Worm (Caenorhabditis elegans) whole organism, L1 larva: ENCODE results near the gene unc-60.

Experiments used
- C16A3.4 ChIP-seq: fragments of 150-350 bp; optimal IDR thresholded peaks from 2 replicates; lab custom pipeline; 2014; ENCODE audit warnings: missing biosample characterization, missing genetic modification characterization
- ama-1 ChIP-seq: fragments of 150-350 bp; optimal IDR thresholded peaks from 2 replicates; lab custom pipeline; 2014
- ceh-63 ChIP-seq: fragments of 200-800 bp; sonication (Bioruptor generic); optimal IDR thresholded peaks from 2 replicates; lab custom pipeline; 2018; ENCODE audit warnings: mild to moderate bottlenecking, missing genetic modification characterization, missing compliant biosample characterization
- ceh-82 ChIP-seq, 3 experiments: fragments of 150-350 bp in 1 of 3; sonication (generic microtip) in 2 of 3; optimal IDR thresholded peaks; 2 replicates each; lab custom pipeline; 2014 to 2017; ENCODE audit warnings: missing biosample characterization in 3 of 3, missing genetic modification characterization in 3 of 3
- ceh-88 ChIP-seq: fragments of 200-800 bp; sonication (Bioruptor generic); IDR thresholded peaks from 2 replicates; pipeline ENCODE4 v1.3.6; 2022; ENCODE audit warnings: missing genetic modification characterization, missing compliant biosample characterization
- ces-1 ChIP-seq: fragments of 150-350 bp; optimal IDR thresholded peaks from 2 replicates; lab custom pipeline; 2014; ENCODE audit warnings: missing biosample characterization, missing genetic modification reagents, missing genetic modification characterization
- dpl-1 ChIP-seq, 3 experiments: fragments of 150-350 bp in 2 of 3; sonication (generic microtip) in 1 of 3; optimal IDR thresholded peaks; 2 replicates each; lab custom pipeline; 2014 to 2017; ENCODE audit warnings: missing biosample characterization in 3 of 3, missing genetic modification characterization in 3 of 3, missing genetic modification reagents in 3 of 3
- dsc-1 ChIP-seq: sonication (generic microtip); optimal IDR thresholded peaks from 2 replicates; lab custom pipeline; 2016; ENCODE audit warnings: mild to moderate bottlenecking, missing genetic modification characterization, missing compliant biosample characterization
- efl-1 ChIP-seq, 4 experiments: fragments of 150-350 bp; optimal IDR thresholded peaks in 3 of 4; peaks in 1 of 4; 1 replicate in 1 of 4; 2 replicates in 3 of 4; lab custom pipeline; 2014; ENCODE audit warnings: missing biosample characterization in 2 of 4, missing genetic modification characterization in 2 of 4, missing genetic modification reagents in 2 of 4
- efl-3 ChIP-seq: fragments of 200-800 bp; sonication (Bioruptor generic); optimal IDR thresholded peaks from 2 replicates; lab custom pipeline; 2018; ENCODE audit warnings: mild to moderate bottlenecking, missing genetic modification characterization, missing compliant biosample characterization
- egl-27 ChIP-seq, 2 experiments: fragments of 150-350 bp in 1 of 2; sonication (generic microtip); optimal IDR thresholded peaks; 3 replicates each; lab custom pipeline; 2017 to 2018; ENCODE audit warnings: missing biosample characterization in 2 of 2, missing genetic modification characterization in 2 of 2, missing genetic modification reagents in 2 of 2
- elt-2 ChIP-seq: sonication (generic microtip); optimal IDR thresholded peaks from 2 replicates; lab custom pipeline; 2016; ENCODE audit warnings: missing genetic modification characterization, mild to moderate bottlenecking, inconsistent platforms, missing compliant biosample characterization, missing genetic modification reagents
- ets-5 ChIP-seq: fragments of 200-800 bp; sonication (Bioruptor generic); IDR thresholded peaks from 2 replicates; pipeline ENCODE4 v1.3.6; 2022; ENCODE audit warnings: missing genetic modification characterization, missing compliant biosample characterization
- fkh-10 ChIP-seq: sonication (generic microtip); optimal IDR thresholded peaks from 2 replicates; lab custom pipeline; 2017; ENCODE audit warnings: missing biosample characterization, missing genetic modification reagents, missing genetic modification characterization
- hpl-2 ChIP-seq: fragments of 150-350 bp; optimal IDR thresholded peaks from 2 replicates; lab custom pipeline; 2014; ENCODE audit warnings: missing biosample characterization, missing genetic modification reagents, missing genetic modification characterization
- irx-1 ChIP-seq: sonication (generic microtip); optimal IDR thresholded peaks from 2 replicates; lab custom pipeline; 2016; ENCODE audit warnings: missing genetic modification characterization, missing compliant biosample characterization
- jun-1 ChIP-seq: fragments of 150-350 bp; optimal IDR thresholded peaks from 2 replicates; lab custom pipeline; 2014; ENCODE audit warnings: missing biosample characterization, missing genetic modification reagents, missing genetic modification characterization
- lin-35 ChIP-seq, 2 experiments: fragments of 150-350 bp; optimal IDR thresholded peaks; 2 replicates each; lab custom pipeline; 2014; ENCODE audit warnings: missing biosample characterization in 2 of 2, missing genetic modification characterization in 2 of 2, missing genetic modification reagents in 2 of 2
- lir-3 ChIP-seq: sonication (generic microtip); optimal IDR thresholded peaks from 2 replicates; lab custom pipeline; 2016; ENCODE audit warnings: mild to moderate bottlenecking, missing genetic modification characterization, moderate library complexity, missing compliant biosample characterization; ENCODE audit not compliant: poor library complexity
- lsy-2 ChIP-seq, 2 experiments: fragments of 150-350 bp; optimal IDR thresholded peaks; 2 replicates each; lab custom pipeline; 2014; ENCODE audit warnings: missing biosample characterization in 2 of 2, missing genetic modification characterization in 2 of 2
- mdl-1 ChIP-seq, 2 experiments: fragments of 150-350 bp; optimal IDR thresholded peaks; 2 replicates each; lab custom pipeline; 2014 to 2017; ENCODE audit warnings: missing biosample characterization in 2 of 2, missing genetic modification characterization in 2 of 2, inconsistent platforms in 1 of 2
- nhr-11 ChIP-seq: fragments of 150-350 bp; optimal IDR thresholded peaks from 2 replicates; lab custom pipeline; 2014; ENCODE audit warnings: missing biosample characterization, missing genetic modification characterization
- nhr-12 ChIP-seq: sonication (generic microtip); optimal IDR thresholded peaks from 2 replicates; lab custom pipeline; 2017; ENCODE audit warnings: missing biosample characterization, missing genetic modification characterization
- nhr-19 ChIP-seq: fragments of 200-800 bp; sonication (Bioruptor generic); conservative IDR thresholded peaks from 2 replicates; pipeline ENCODE4 v1.3.6; 2022; ENCODE audit warnings: missing genetic modification characterization, missing compliant biosample characterization
- nhr-20 ChIP-seq: sonication (generic microtip); optimal IDR thresholded peaks from 2 replicates; lab custom pipeline; 2016; ENCODE audit warnings: mild to moderate bottlenecking, missing genetic modification characterization, missing compliant biosample characterization
- nhr-47 ChIP-seq: sonication (generic microtip); optimal IDR thresholded peaks from 2 replicates; lab custom pipeline; 2016; ENCODE audit warnings: mild to moderate bottlenecking, missing genetic modification characterization, moderate library complexity, missing compliant biosample characterization
- nhr-71 ChIP-seq: sonication (generic microtip); optimal IDR thresholded peaks from 2 replicates; lab custom pipeline; 2016; ENCODE audit warnings: mild to moderate bottlenecking, missing genetic modification characterization, moderate library complexity, missing compliant biosample characterization
- nhr-77 ChIP-seq: fragments of 150-350 bp; optimal IDR thresholded peaks from 2 replicates; lab custom pipeline; 2014; ENCODE audit warnings: missing biosample characterization, missing genetic modification characterization
- pax-3 ChIP-seq: fragments of 200-800 bp; sonication (Bioruptor generic); optimal IDR thresholded peaks from 2 replicates; lab custom pipeline; 2018; ENCODE audit warnings: mild to moderate bottlenecking, missing genetic modification characterization, moderate library complexity, missing compliant biosample characterization
- rnt-1 ChIP-seq: sonication (generic microtip); optimal IDR thresholded peaks from 2 replicates; lab custom pipeline; 2016; ENCODE audit warnings: mild to moderate bottlenecking, missing genetic modification characterization, moderate library complexity, missing compliant biosample characterization
- skn-1 ChIP-seq: fragments of 150-350 bp; optimal IDR thresholded peaks from 2 replicates; lab custom pipeline; 2014; ENCODE audit warnings: missing biosample characterization, missing genetic modification characterization
- snu-23 ChIP-seq: sonication (generic microtip); optimal IDR thresholded peaks from 2 replicates; lab custom pipeline; 2016; ENCODE audit warnings: missing genetic modification characterization, missing compliant biosample characterization
- swsn-7 ChIP-seq: sonication (generic microtip); optimal IDR thresholded peaks from 2 replicates; lab custom pipeline; 2016; ENCODE audit warnings: missing genetic modification characterization, missing compliant biosample characterization
- tbx-2 ChIP-seq: sonication (generic microtip); optimal IDR thresholded peaks from 2 replicates; lab custom pipeline; 2016; ENCODE audit warnings: missing genetic modification characterization, missing compliant biosample characterization
- tlp-1 ChIP-seq: fragments of 150-350 bp; optimal IDR thresholded peaks from 2 replicates; lab custom pipeline; 2014; ENCODE audit warnings: missing biosample characterization, missing genetic modification characterization
- unc-130 ChIP-seq: fragments of 150-350 bp; optimal IDR thresholded peaks from 2 replicates; lab custom pipeline; 2017; ENCODE audit warnings: missing biosample characterization, missing genetic modification characterization, inconsistent platforms
- unc-30 ChIP-seq: sonication (generic microtip); optimal IDR thresholded peaks from 2 replicates; lab custom pipeline; 2017; ENCODE audit warnings: missing biosample characterization, missing genetic modification characterization
- zag-1 ChIP-seq: fragments of 150-350 bp; optimal IDR thresholded peaks from 2 replicates; lab custom pipeline; 2014; ENCODE audit warnings: missing biosample characterization, missing genetic modification characterization
- ztf-11 ChIP-seq, 2 experiments: sonication (generic microtip); optimal IDR thresholded peaks; 2 replicates each; lab custom pipeline; 2016 to 2017; ENCODE audit warnings: missing genetic modification characterization in 2 of 2, missing biosample characterization in 1 of 2, missing compliant biosample characterization in 1 of 2

unc-60 gene

DNA sequence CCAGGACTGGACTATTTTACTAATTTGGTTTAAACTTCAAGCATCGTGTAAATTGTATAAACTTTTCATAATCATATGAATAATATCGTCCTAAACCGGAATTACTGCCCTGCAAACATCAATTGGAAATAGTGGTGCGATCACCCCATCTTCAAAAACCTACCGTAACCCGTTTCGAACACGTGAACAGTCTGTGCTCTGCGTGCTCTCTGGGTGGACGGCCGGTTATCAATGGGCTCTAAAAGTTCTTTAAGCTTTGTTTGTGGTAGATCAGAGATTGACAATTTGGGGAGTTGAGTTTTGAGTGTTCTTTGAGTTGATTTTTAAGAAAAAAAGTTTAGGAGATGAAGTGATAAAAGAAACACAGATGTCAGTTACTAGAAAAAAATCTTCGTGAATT lies 18.3 kb upstream of the unc-60 start:
- no peak for TF ChIP-seq efl-1 (optimal IDR thresholded peaks at IDR 0.05; lab: Kevin White, UChicago)
- peak in 1 of 2 experiments; percentile 81 for TF ChIP-seq efl-1 (GFP tag; optimal IDR thresholded peaks at IDR 0.05 in 1 of 2; lab: Kevin White, UChicago)
- no peak for TF ChIP-seq lir-3 (tag; lab: Kevin White, UChicago)
- no peak for TF ChIP-seq rnt-1
- TF ChIP-seq lin-35 (GFP tag; optimal IDR thresholded peaks at IDR 0.05; lab: Kevin White, UChicago): peak in 1 of 2 experiments; percentile 16
- TF ChIP-seq dsc-1: no peak
- TF ChIP-seq lsy-2 (tag; optimal IDR thresholded peaks at IDR 0.05; lab: Kevin White, UChicago): peak in 1 of 2 experiments; percentile 54

- no peak for TF ChIP-seq efl-1 (optimal IDR thresholded peaks at IDR 0.05; lab: Kevin White, UChicago)
- TF ChIP-seq efl-1 (GFP tag; optimal IDR thresholded peaks at IDR 0.05 in 1 of 2; lab: Kevin White, UChicago): peak in 1 of 2 experiments; percentile 91
- peak; percentile 79 for TF ChIP-seq elt-2 (tag; lab: Kevin White, UChicago)
- no peak for TF ChIP-seq swsn-7 (tag; lab: Kevin White, UChicago)
- TF ChIP-seq jun-1: peak; percentile 44
- peak; percentile 18 for TF ChIP-seq nhr-20
- TF ChIP-seq lin-35 (GFP tag; optimal IDR thresholded peaks at IDR 0.05; lab: Kevin White, UChicago): peak in 1 of 2 experiments; percentile 12
Measured at ce11 chrV:1459374-1459926, 15.4 kb upstream of the unc-60 start.

DNA sequence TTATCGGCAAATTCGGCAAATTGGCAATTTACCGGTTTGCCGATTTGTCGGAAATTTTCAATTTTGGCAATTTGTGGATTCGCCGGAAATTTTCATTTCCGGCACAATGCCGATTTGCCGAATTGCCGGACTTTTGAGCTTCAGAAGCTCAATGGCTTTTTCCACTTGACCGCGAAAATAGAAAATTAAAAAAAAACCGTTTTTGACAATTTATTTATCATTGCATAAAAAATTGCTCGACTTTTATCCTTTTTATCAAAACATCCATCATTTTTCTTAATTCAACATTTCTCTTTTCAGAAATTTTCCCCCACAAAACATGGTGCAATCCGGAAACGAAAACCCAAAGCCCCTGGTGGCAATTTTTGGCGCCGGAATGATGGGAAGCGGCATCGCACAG lies 14.8 kb upstream of the unc-60 start, which contains the start of gene hacd-1:
Gene hacd-1 (plus strand): TSS at position 301 of the 400 bp plus-strand sequence.
- no peak for TF ChIP-seq ceh-88 (GFP tag; lab: Robert Waterston, UW)
- no peak for TF ChIP-seq tlp-1
- TF ChIP-seq egl-27 (tag; optimal IDR thresholded peaks at IDR 0.05; lab: Kevin White, UChicago): no peak
- TF ChIP-seq pax-3 (tag; lab: Kevin White, UChicago): no peak
- TF ChIP-seq nhr-11 (tag; lab: Kevin White, UChicago): no peak
- TF ChIP-seq C16A3.4: no peak
- TF ChIP-seq nhr-19 (GFP tag; lab: Robert Waterston, UW): no peak
- TF ChIP-seq ztf-11 (tag; optimal IDR thresholded peaks at IDR 0.05; lab: Kevin White, UChicago): no peak
- no peak for TF ChIP-seq fkh-10
- TF ChIP-seq ceh-82 (tag; optimal IDR thresholded peaks at IDR 0.05; lab: Kevin White, UChicago): no peak
- no peak for TF ChIP-seq skn-1 (tag; lab: Kevin White, UChicago)
- no peak for TF ChIP-seq efl-3 (GFP tag; lab: Kevin White, UChicago)
- no peak for TF ChIP-seq rnt-1
- TF ChIP-seq nhr-12: no peak

DNA sequence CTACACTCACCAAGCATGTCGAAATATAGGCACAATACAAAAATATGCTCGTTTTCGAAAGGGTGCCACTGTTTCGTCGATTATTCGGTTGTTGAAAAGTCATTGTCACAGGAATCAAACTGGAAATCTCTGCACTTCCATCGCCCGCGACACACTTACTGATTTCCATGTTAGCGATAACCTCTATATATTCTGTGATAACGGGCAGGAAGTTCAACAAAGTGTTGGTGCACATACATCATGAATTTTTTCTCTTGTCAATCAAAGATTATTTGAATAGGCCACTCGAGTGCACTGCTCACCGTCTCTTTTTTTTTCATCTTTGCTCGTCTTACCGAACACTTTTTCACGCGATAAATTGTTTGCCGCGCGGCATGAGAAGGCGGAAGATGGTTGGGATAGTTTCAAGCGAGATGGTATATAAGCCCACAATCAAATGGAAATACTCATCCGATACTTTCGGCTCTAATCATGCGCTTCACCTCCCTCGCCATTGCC lies 10.3 kb upstream of the unc-60 start, which contains the start of the genes fpn-1.2 and pqn-54:
Gene fpn-1.2 (minus strand): TSS at position 157 of the 498 bp plus-strand sequence.
Gene pqn-54 (plus strand): TSS at position 448 of the 498 bp plus-strand sequence.
- TF ChIP-seq elt-2 (tag; lab: Kevin White, UChicago) (peak; percentile 10), irx-1 (tag; lab: Kevin White, UChicago) (no peak)
- TF ChIP-seq, all 84 proteins: peak for 1

DNA sequence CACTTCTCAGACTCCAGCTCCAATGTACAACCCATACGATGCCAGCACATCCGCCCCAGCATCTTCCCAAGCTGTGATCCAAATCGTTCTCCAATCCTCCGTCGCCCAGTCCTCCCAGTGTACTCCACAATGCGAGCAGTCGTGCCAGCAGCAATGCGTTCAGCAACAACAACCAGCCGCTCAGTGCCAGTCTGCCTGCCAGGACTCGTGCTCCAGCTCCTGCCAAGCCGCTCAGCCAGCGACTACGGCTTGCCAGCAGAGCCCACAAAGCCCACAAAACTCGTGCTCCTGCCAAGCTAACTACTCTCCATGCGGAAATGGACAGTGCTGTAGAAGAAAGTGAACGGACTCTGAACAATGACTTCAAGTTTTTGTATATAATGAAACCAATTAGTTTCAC lies 9.0 kb upstream of the unc-60 start:
- TF ChIP-seq efl-1 (optimal IDR thresholded peaks at IDR 0.05; lab: Kevin White, UChicago) (no peak), efl-1 (GFP tag; optimal IDR thresholded peaks at IDR 0.05 in 1 of 2; lab: Kevin White, UChicago) (peak in 1 of 2 experiments; percentile 40), rnt-1 (no peak)

- TF ChIP-seq unc-30 (tag; lab: Kevin White, UChicago) (no peak), nhr-19 (GFP tag; lab: Robert Waterston, UW) (no peak), dsc-1 (no peak), nhr-77 (tag; lab: Kevin White, UChicago) (no peak), tbx-2 (no peak), ama-1 (lab: Kevin White, UChicago) (no peak), tlp-1 (no peak), snu-23 (peak; percentile 26), zag-1 (tag; lab: Kevin White, UChicago) (no peak), nhr-47 (tag; lab: Kevin White, UChicago) (peak; percentile 8), nhr-71 (tag; lab: Kevin White, UChicago) (peak; percentile 43), hpl-2 (GFP tag; lab: Kevin White, UChicago) (no peak), fkh-10 (no peak), ces-1 (GFP tag; lab: Kevin White, UChicago) (no peak), ceh-63 (GFP tag; lab: Kevin White, UChicago) (no peak), ceh-82 (tag; optimal IDR thresholded peaks at IDR 0.05; lab: Kevin White, UChicago) (peak in 2 of 3 experiments; percentile 6 to 15), unc-130 (tag; lab: Kevin White, UChicago) (no peak), mdl-1 (tag; optimal IDR thresholded peaks at IDR 0.05; lab: Kevin White, UChicago) (peak in 1 of 2 experiments; percentile 11), dpl-1 (GFP tag; optimal IDR thresholded peaks at IDR 0.05; lab: Kevin White, UChicago) (peak in 1 of 3 experiments; percentile 30), C16A3.4 (peak; percentile 10), nhr-12 (no peak), ets-5 (no peak), lin-35 (GFP tag; optimal IDR thresholded peaks at IDR 0.05; lab: Kevin White, UChicago) (peak; percentile 11 to 62)
Measured at ce11 chrV:1466949-1467348, 7.9 kb upstream of the unc-60 start.
